Fruit fly (Drosophila melanogaster) whole organism, embryonic: ENCODE measurements around the gene CDase.
A peak's percentile ranks its signal among the peaks of the same experiment; 100 is the strongest.

ENCODE experiments used
- ATbp ChIP-seq: fragments of 200-800 bp; sonication (Bioruptor generic); optimal IDR thresholded peaks from 2 replicates; lab custom pipeline; 2017; ENCODE audit warnings: missing biosample characterization, mild to moderate bottlenecking, missing genetic modification characterization, missing genetic modification reagents
- B-H2 ChIP-seq: fragments of 200-800 bp; sonication (Bioruptor generic); optimal IDR thresholded peaks from 2 replicates; lab custom pipeline; 2018; ENCODE audit warnings: missing biosample characterization, mild to moderate bottlenecking, missing genetic modification characterization
- BEAF-32 ChIP-seq: fragments of 200-800 bp; sonication (Bioruptor generic); optimal IDR thresholded peaks from 3 replicates; lab custom pipeline; 2017; ENCODE audit warnings: missing biosample characterization, missing genetic modification characterization, mild to moderate bottlenecking, moderate library complexity, missing genetic modification reagents
- Bdp1 ChIP-seq: fragments of 200-800 bp; sonication (Bioruptor generic); optimal IDR thresholded peaks from 3 replicates; lab custom pipeline; 2016; ENCODE audit warnings: missing biosample characterization, missing genetic modification characterization
- Bgb ChIP-seq: fragments of 200-800 bp; sonication (Bioruptor generic); IDR thresholded peaks from 2 replicates; pipeline ENCODE4 v1.3.6; 2022; ENCODE audit warnings: missing biosample characterization, missing genetic modification characterization; ENCODE audit not compliant: partially characterized antibody
- CG10543 ChIP-seq: fragments of 200-800 bp; sonication (Bioruptor generic); optimal IDR thresholded peaks from 3 replicates; lab custom pipeline; 2017; ENCODE audit warnings: missing biosample characterization, mild to moderate bottlenecking, missing genetic modification characterization, moderate library complexity
- CG13624 ChIP-seq: fragments of 200-800 bp; sonication (Bioruptor generic); optimal IDR thresholded peaks from 2 replicates; lab custom pipeline; 2016; ENCODE audit warnings: missing biosample characterization, missing genetic modification characterization
- CG14710 ChIP-seq: fragments of 200-800 bp; sonication (Bioruptor generic); optimal IDR thresholded peaks from 3 replicates; lab custom pipeline; 2019; ENCODE audit warnings: missing biosample characterization, mild to moderate bottlenecking, missing genetic modification characterization, moderate library complexity
- CG1529 ChIP-seq: fragments of 200-800 bp; sonication (Bioruptor generic); optimal IDR thresholded peaks from 3 replicates; lab custom pipeline; 2018; ENCODE audit warnings: missing biosample characterization, missing genetic modification characterization
- CG17829 ChIP-seq: fragments of 200-800 bp; optimal IDR thresholded peaks from 2 replicates; lab custom pipeline; 2019; ENCODE audit warnings: missing biosample characterization, mild to moderate bottlenecking, missing genetic modification characterization, moderate library complexity
- CG2202 ChIP-seq: fragments of 200-800 bp; sonication (Bioruptor generic); optimal IDR thresholded peaks from 2 replicates; lab custom pipeline; 2018; ENCODE audit warnings: missing biosample characterization, mild to moderate bottlenecking, missing genetic modification characterization
- CG2712 ChIP-seq: fragments of 200-800 bp; optimal IDR thresholded peaks from 3 replicates; lab custom pipeline; 2019; ENCODE audit warnings: missing biosample characterization, mild to moderate bottlenecking, missing genetic modification characterization, moderate library complexity
- CG34224 ChIP-seq: fragments of 200-800 bp; sonication (Bioruptor generic); IDR thresholded peaks from 3 replicates; pipeline ENCODE4 v1.3.6; 2022; ENCODE audit warnings: missing biosample characterization, missing genetic modification characterization; ENCODE audit not compliant: partially characterized antibody
- CG4617 ChIP-seq: fragments of 200-800 bp; sonication (Bioruptor generic); optimal IDR thresholded peaks from 3 replicates; lab custom pipeline; 2016; ENCODE audit warnings: missing biosample characterization, missing genetic modification characterization, borderline replicate concordance
- CG6791 ChIP-seq: fragments of 200-800 bp; sonication (Bioruptor generic); IDR thresholded peaks from 3 replicates; pipeline ENCODE4 v1.3.6; 2022; ENCODE audit warnings: missing biosample characterization, missing genetic modification characterization; ENCODE audit not compliant: partially characterized antibody
- CG7963 ChIP-seq: fragments of 200-800 bp; sonication (Bioruptor generic); IDR thresholded peaks from 3 replicates; pipeline ENCODE4 v1.3.6; 2022; ENCODE audit warnings: missing biosample characterization, missing genetic modification characterization; ENCODE audit not compliant: partially characterized antibody
- CG9609 ChIP-seq: fragments of 200-800 bp; sonication (Bioruptor generic); optimal IDR thresholded peaks from 3 replicates; lab custom pipeline; 2016; ENCODE audit warnings: missing biosample characterization, missing genetic modification characterization
- CHES-1-like ChIP-seq: fragments of 200-800 bp; sonication (Bioruptor generic); optimal IDR thresholded peaks from 2 replicates; lab custom pipeline; 2016; ENCODE audit warnings: missing biosample characterization, missing genetic modification characterization
- Doc2 ChIP-seq: fragments of 200-800 bp; sonication (Bioruptor generic); IDR thresholded peaks from 2 replicates; pipeline ENCODE4 v1.3.6; 2022; ENCODE audit warnings: missing biosample characterization, missing genetic modification characterization
- Doc3 ChIP-seq: fragments of 200-800 bp; sonication (Bioruptor generic); IDR thresholded peaks from 3 replicates; pipeline ENCODE4 v1.3.6; 2022; ENCODE audit warnings: missing biosample characterization, missing genetic modification characterization; ENCODE audit not compliant: partially characterized antibody
- Dp ChIP-seq: fragments of 200-800 bp; sonication (Bioruptor generic); optimal IDR thresholded peaks from 2 replicates; lab custom pipeline; 2018; ENCODE audit warnings: missing biosample characterization, mild to moderate bottlenecking, missing genetic modification characterization, moderate library complexity
- HmgD ChIP-seq: fragments of 200-800 bp; sonication (Bioruptor generic); optimal IDR thresholded peaks from 3 replicates; lab custom pipeline; 2016; ENCODE audit warnings: missing biosample characterization, missing genetic modification characterization
- MESR4 ChIP-seq: fragments of 200-800 bp; sonication (Bioruptor generic); optimal IDR thresholded peaks from 2 replicates; lab custom pipeline; 2018; ENCODE audit warnings: missing biosample characterization, mild to moderate bottlenecking, missing genetic modification characterization, moderate library complexity
- MTF-1 ChIP-seq: fragments of 200-800 bp; sonication (Bioruptor generic); optimal IDR thresholded peaks from 2 replicates; lab custom pipeline; 2018; ENCODE audit warnings: missing biosample characterization, mild to moderate bottlenecking, missing genetic modification characterization, borderline replicate concordance
- NK7.1 ChIP-seq: fragments of 200-800 bp; sonication (Bioruptor generic); optimal IDR thresholded peaks from 3 replicates; lab custom pipeline; 2016; ENCODE audit warnings: missing biosample characterization, missing genetic modification characterization
- Opbp ChIP-seq: fragments of 200-800 bp; sonication (Bioruptor generic); IDR thresholded peaks from 3 replicates; pipeline ENCODE4 v1.3.6; 2022; ENCODE audit warnings: missing biosample characterization, missing genetic modification characterization; ENCODE audit not compliant: partially characterized antibody
- Rx ChIP-seq: fragments of 200-800 bp; sonication (Bioruptor generic); IDR thresholded peaks from 2 replicates; pipeline ENCODE4 v1.3.6; 2022; ENCODE audit warnings: missing biosample characterization, missing genetic modification characterization
- Scr ChIP-seq: fragments of 200-800 bp; sonication (Bioruptor generic); IDR thresholded peaks from 2 replicates; pipeline ENCODE4 v1.3.6; 2022; ENCODE audit warnings: missing biosample characterization, missing genetic modification characterization; ENCODE audit not compliant: partially characterized antibody
- Sox100B ChIP-seq: fragments of 200-800 bp; sonication (Bioruptor generic); optimal IDR thresholded peaks from 3 replicates; lab custom pipeline; 2018; ENCODE audit warnings: missing biosample characterization, mild to moderate bottlenecking, missing genetic modification characterization
- Sox102F ChIP-seq: fragments of 200-800 bp; sonication (Bioruptor generic); optimal IDR thresholded peaks from 2 replicates; lab custom pipeline; 2018; ENCODE audit warnings: missing biosample characterization, mild to moderate bottlenecking, missing genetic modification characterization, moderate library complexity
- amos ChIP-seq: fragments of 200-800 bp; sonication (Bioruptor generic); IDR thresholded peaks from 2 replicates; pipeline ENCODE4 v1.3.6; 2022; ENCODE audit warnings: missing biosample characterization, missing genetic modification characterization; ENCODE audit not compliant: partially characterized antibody
- cas ChIP-seq: fragments of 200-800 bp; sonication (Bioruptor generic); IDR thresholded peaks from 2 replicates; pipeline ENCODE4 v1.3.6; 2022; ENCODE audit warnings: missing biosample characterization, missing genetic modification characterization
- dpn ChIP-seq, 2 experiments: fragments of 200-800 bp; sonication (Bioruptor generic); optimal IDR thresholded peaks; 3 replicates each; lab custom pipeline; 2016; ENCODE audit warnings: missing biosample characterization in 2 of 2, missing genetic modification characterization in 2 of 2
- ftz-f1 ChIP-seq: fragments of 200-800 bp; sonication (Bioruptor generic); optimal IDR thresholded peaks from 2 replicates; lab custom pipeline; 2016; ENCODE audit warnings: missing biosample characterization, missing genetic modification characterization
- grau ChIP-seq: fragments of 200-800 bp; optimal IDR thresholded peaks from 3 replicates; lab custom pipeline; 2019; ENCODE audit warnings: missing biosample characterization, mild to moderate bottlenecking, missing genetic modification characterization, moderate library complexity
- inv ChIP-seq: fragments of 200-800 bp; sonication (Bioruptor generic); IDR thresholded peaks from 2 replicates; pipeline ENCODE4 v1.3.6; 2022; ENCODE audit warnings: missing biosample characterization, missing genetic modification characterization; ENCODE audit not compliant: partially characterized antibody
- lbe ChIP-seq: fragments of 200-800 bp; sonication (Bioruptor generic); optimal IDR thresholded peaks from 2 replicates; lab custom pipeline; 2016; ENCODE audit warnings: missing biosample characterization, mild to moderate bottlenecking, missing genetic modification characterization
- mam ChIP-seq: fragments of 200-800 bp; sonication (Bioruptor generic); optimal IDR thresholded peaks from 3 replicates; lab custom pipeline; 2016; ENCODE audit warnings: missing biosample characterization, missing genetic modification characterization
- mld ChIP-seq: fragments of 200-800 bp; sonication (Bioruptor generic); IDR thresholded peaks from 3 replicates; pipeline ENCODE4 v1.3.6; 2022; ENCODE audit warnings: missing biosample characterization, missing genetic modification characterization; ENCODE audit not compliant: partially characterized antibody
- nerfin-2 ChIP-seq: fragments of 200-800 bp; sonication (Bioruptor generic); IDR thresholded peaks from 2 replicates; pipeline ENCODE4 v1.3.6; 2022; ENCODE audit warnings: missing biosample characterization, missing genetic modification characterization; ENCODE audit not compliant: partially characterized antibody
- nmo ChIP-seq: fragments of 200-800 bp; sonication (Bioruptor generic); optimal IDR thresholded peaks from 2 replicates; lab custom pipeline; 2018; ENCODE audit warnings: missing biosample characterization, mild to moderate bottlenecking, missing genetic modification characterization, moderate library complexity
- prd ChIP-seq, 3 experiments: fragments of >200 bp in 2 of 3; fragments of 200-800 bp in 1 of 3; sonication (Bioruptor generic) in 1 of 3; optimal IDR thresholded peaks in 2 of 3; IDR thresholded peaks in 1 of 3; 2 replicates in 2 of 3; 3 replicates in 1 of 3; pipeline versions ENCODE4 v1.3.6 to Lab custom; 2017 to 2022; ENCODE audit warnings: missing biosample characterization in 1 of 3, missing genetic modification characterization in 1 of 3
- shn ChIP-seq: fragments of 200-800 bp; sonication (Bioruptor generic); optimal IDR thresholded peaks from 3 replicates; lab custom pipeline; 2016; ENCODE audit warnings: missing biosample characterization, missing genetic modification characterization
- sna ChIP-seq: fragments of 200-800 bp; sonication (Bioruptor generic); IDR thresholded peaks from 2 replicates; pipeline ENCODE4 v1.3.6; 2022; ENCODE audit warnings: missing biosample characterization, missing genetic modification characterization; ENCODE audit not compliant: partially characterized antibody
- stwl ChIP-seq: fragments of 200-800 bp; sonication (Bioruptor generic); optimal IDR thresholded peaks from 3 replicates; lab custom pipeline; 2018; ENCODE audit warnings: missing biosample characterization, mild to moderate bottlenecking, missing genetic modification characterization, moderate library complexity
- tna ChIP-seq: fragments of 200-800 bp; sonication (Bioruptor generic); IDR thresholded peaks from 2 replicates; pipeline ENCODE4 v1.3.6; 2022; ENCODE audit warnings: missing biosample characterization, missing genetic modification characterization; ENCODE audit not compliant: partially characterized antibody
- vnd ChIP-seq: fragments of 200-800 bp; sonication (Bioruptor generic); IDR thresholded peaks from 3 replicates; pipeline ENCODE4 v1.3.6; 2022; ENCODE audit warnings: missing biosample characterization, missing genetic modification characterization; ENCODE audit not compliant: partially characterized antibody
- vvl ChIP-seq: fragments of 200-800 bp; sonication (Bioruptor generic); IDR thresholded peaks from 2 replicates; pipeline ENCODE4 v1.3.6; 2022; ENCODE audit warnings: missing biosample characterization, missing genetic modification characterization

CDase gene

dm6 chr3R:30423695-30424094 lies 35.6 kb upstream of the CDase start, which contains the start of the genes CG15535 and mRpS18C (continued):
- TF ChIP-seq MTF-1 (GFP tag; lab: Kevin White, UChicago) (peak; percentile 11), amos (GFP tag; lab: Robert Waterston, UW) (peak; percentile 78), cas (GFP tag; lab: Robert Waterston, UW) (no peak), Doc2 (GFP tag; lab: Robert Waterston, UW) (no peak), Opbp (peak; percentile 83; the same call in 2 of the 3 replicates), CG2712 (tag; lab: Kevin White, UChicago) (peak; percentile 23), Dp (GFP tag; lab: Kevin White, UChicago) (peak; percentile 46), CG2202 (no peak), CG1529 (GFP tag; lab: Kevin White, UChicago) (no peak), vvl (GFP tag; lab: Robert Waterston, UW) (peak; percentile 35; the same call in 1 of the 2 replicates), B-H2 (GFP tag; lab: Kevin White, UChicago) (peak; percentile 67), ftz-f1 (GFP tag; lab: Kevin White, UChicago) (peak; percentile 38), Bgb (GFP tag; lab: Robert Waterston, UW) (peak; percentile 78), sna (GFP tag; lab: Robert Waterston, UW) (peak; percentile 86), ATbp (GFP tag; lab: Kevin White, UChicago) (no peak), dpn (GFP tag; optimal IDR thresholded peaks at IDR 0.05; lab: Kevin White, UChicago) (no peak), CG10543 (no peak), mam (no peak), stwl (tag; lab: Kevin White, UChicago) (peak; percentile 87), CG13624 (GFP tag; lab: Kevin White, UChicago) (peak; percentile 26), CG9609 (GFP tag; lab: Kevin White, UChicago) (no peak), NK7.1 (GFP tag; lab: Kevin White, UChicago) (no peak), lbe (peak; percentile 27), BEAF-32 (peak; percentile 77), Rx (GFP tag; lab: Robert Waterston, UW) (no peak), CG14710 (tag; lab: Kevin White, UChicago) (peak; percentile 27), prd (optimal IDR thresholded peaks at IDR 0.05; lab: Kevin White, UChicago) (no peak), prd (GFP tag; IDR thresholded peaks at IDR 0.05; lab: Robert Waterston, UW) (no peak), CG34224 (GFP tag; lab: Robert Waterston, UW) (peak; percentile 84), CG4617 (GFP tag; lab: Kevin White, UChicago) (peak; percentile 38), shn (GFP tag; lab: Kevin White, UChicago) (no peak), nmo (peak; percentile 22), HmgD (GFP tag; lab: Kevin White, UChicago) (no peak), mld (GFP tag; lab: Robert Waterston, UW) (peak; percentile 64; the same call in 1 of the 3 replicates), MESR4 (GFP tag; lab: Kevin White, UChicago) (peak; percentile 64), grau (peak; percentile 11), nerfin-2 (peak; percentile 63), Sox102F (no peak), CG6791 (GFP tag; lab: Robert Waterston, UW) (peak; percentile 83), Scr (GFP tag; lab: Robert Waterston, UW) (peak; percentile 75), Bdp1 (GFP tag; lab: Kevin White, UChicago) (no peak), Doc3 (GFP tag; lab: Robert Waterston, UW) (peak; percentile 73), tna (GFP tag; lab: Robert Waterston, UW) (peak; percentile 64), inv (GFP tag; lab: Robert Waterston, UW) (peak; percentile 55), vnd (peak; percentile 62; the same call in 2 of the 3 replicates), CG17829 (tag; lab: Kevin White, UChicago) (peak; percentile 31), CHES-1-like (GFP tag; lab: Kevin White, UChicago) (peak; percentile 15), Sox100B (GFP tag; lab: Kevin White, UChicago) (no peak), CG7963 (GFP tag; lab: Robert Waterston, UW) (peak; percentile 76)
